Worm (Caenorhabditis elegans) whole organism, late embryonic: Measurements from ENCODE around the gene Y5H2A.4.

Experiments
- ama-1 ChIP-seq: fragments of 150-350 bp; optimal IDR thresholded peaks from 2 replicates; lab custom pipeline; 2014
- hlh-15 ChIP-seq: sonication (generic microtip); optimal IDR thresholded peaks from 2 replicates; lab custom pipeline; 2016; ENCODE audit warnings: missing genetic modification characterization, missing compliant biosample characterization
- hlh-30 ChIP-seq: sonication (generic microtip); optimal IDR thresholded peaks from 2 replicates; lab custom pipeline; 2017; ENCODE audit warnings: antibody characterized with exemption, missing genetic modification characterization, missing compliant biosample characterization; ENCODE audit not compliant: insufficient read depth
- tbx-2 ChIP-seq: sonication (generic microtip); optimal IDR thresholded peaks from 2 replicates; lab custom pipeline; 2016; ENCODE audit warnings: missing genetic modification characterization, missing compliant biosample characterization

ce11 chrV:2259750-2260149 is 14.4 kb downstream of the Y5H2A.4 start, which contains the start of gene nhr-182:
- TF ChIP-seq tbx-2 (tag; lab: Kevin White, UChicago) (no peak), hlh-30 (tag; lab: Kevin White, UChicago) (no peak), ama-1 (lab: Kevin White, UChicago) (no peak), hlh-15 (tag; lab: Kevin White, UChicago) (no peak)
